Fruit fly (Drosophila melanogaster) whole organism, embryonic: ENCODE results near the gene CG13022.
A peak's percentile ranks its signal among the peaks of the same experiment; 100 is the strongest.

ENCODE experiments used
- CG10209 ChIP-seq: fragments of 200-800 bp; sonication (Bioruptor generic); optimal IDR thresholded peaks from 3 replicates; lab custom pipeline; 2017; ENCODE audit warnings: missing biosample characterization, mild to moderate bottlenecking, missing genetic modification characterization, missing genetic modification reagents
- CG10979 ChIP-seq: fragments of 200-800 bp; sonication (Bioruptor generic); optimal IDR thresholded peaks from 2 replicates; lab custom pipeline; 2018; ENCODE audit warnings: missing biosample characterization, mild to moderate bottlenecking, missing genetic modification characterization, moderate library complexity
- CG1233 ChIP-seq: fragments of 200-800 bp; sonication (Bioruptor generic); optimal IDR thresholded peaks from 4 replicates; lab custom pipeline; 2018; ENCODE audit warnings: missing biosample characterization, mild to moderate bottlenecking, missing genetic modification characterization
- CG12391 ChIP-seq: fragments of 200-800 bp; sonication (Bioruptor generic); optimal IDR thresholded peaks from 3 replicates; lab custom pipeline; 2018; ENCODE audit warnings: missing biosample characterization, mild to moderate bottlenecking, missing genetic modification characterization, moderate library complexity
- CG13123 ChIP-seq: fragments of 200-800 bp; sonication (Bioruptor generic); optimal IDR thresholded peaks from 2 replicates; lab custom pipeline; 2016; ENCODE audit warnings: missing biosample characterization, missing genetic modification characterization
- CG17361 ChIP-seq: fragments of 200-800 bp; sonication (Bioruptor generic); IDR thresholded peaks from 3 replicates; pipeline ENCODE4 v1.3.6; 2022; ENCODE audit warnings: missing biosample characterization, missing genetic modification characterization
- CG17385 ChIP-seq: fragments of 200-800 bp; sonication (Bioruptor generic); optimal IDR thresholded peaks from 3 replicates; lab custom pipeline; 2018; ENCODE audit warnings: missing biosample characterization, mild to moderate bottlenecking, missing genetic modification characterization
- CG17912 ChIP-seq: fragments of 200-800 bp; sonication (Bioruptor generic); optimal IDR thresholded peaks from 2 replicates; lab custom pipeline; 2018; ENCODE audit warnings: missing biosample characterization, mild to moderate bottlenecking, missing genetic modification characterization
- CG18262 ChIP-seq: fragments of 200-800 bp; optimal IDR thresholded peaks from 3 replicates; lab custom pipeline; 2019; ENCODE audit warnings: missing biosample characterization, mild to moderate bottlenecking, missing genetic modification characterization, moderate library complexity
- CG2120 ChIP-seq: fragments of 200-800 bp; sonication (Bioruptor generic); optimal IDR thresholded peaks from 3 replicates; lab custom pipeline; 2016; ENCODE audit warnings: missing biosample characterization, missing genetic modification characterization
- CG2678 ChIP-seq: fragments of 200-800 bp; sonication (Bioruptor generic); optimal IDR thresholded peaks from 3 replicates; lab custom pipeline; 2019; ENCODE audit warnings: missing biosample characterization, mild to moderate bottlenecking, missing genetic modification characterization, moderate library complexity
- CG33557 ChIP-seq: fragments of 200-800 bp; sonication (Bioruptor generic); optimal IDR thresholded peaks from 2 replicates; lab custom pipeline; 2019; ENCODE audit warnings: missing biosample characterization, mild to moderate bottlenecking, missing genetic modification characterization, moderate library complexity
- CG7357 ChIP-seq: fragments of 200-800 bp; sonication (Bioruptor generic); IDR thresholded peaks from 3 replicates; pipeline ENCODE4 v1.3.6; 2022; ENCODE audit warnings: missing biosample characterization, missing genetic modification characterization
- CG7556 ChIP-seq: fragments of 200-800 bp; sonication (Bioruptor generic); optimal IDR thresholded peaks from 2 replicates; lab custom pipeline; 2017; ENCODE audit warnings: missing biosample characterization, mild to moderate bottlenecking, missing genetic modification characterization
- CG7839 ChIP-seq: fragments of 200-800 bp; sonication (Bioruptor generic); optimal IDR thresholded peaks from 3 replicates; lab custom pipeline; 2018; ENCODE audit warnings: missing biosample characterization, mild to moderate bottlenecking, missing genetic modification characterization, moderate library complexity
- CG8924 ChIP-seq: fragments of 200-800 bp; optimal IDR thresholded peaks from 3 replicates; lab custom pipeline; 2019; ENCODE audit warnings: missing biosample characterization, mild to moderate bottlenecking, missing genetic modification characterization, moderate library complexity
- CG9727 ChIP-seq: fragments of 200-800 bp; sonication (Bioruptor generic); optimal IDR thresholded peaks from 3 replicates; lab custom pipeline; 2017; ENCODE audit warnings: missing biosample characterization, mild to moderate bottlenecking, missing genetic modification characterization
- CG9932 ChIP-seq: fragments of 200-800 bp; sonication (Bioruptor generic); IDR thresholded peaks from 2 replicates; pipeline ENCODE4 v1.3.6; 2022; ENCODE audit warnings: missing biosample characterization, missing genetic modification characterization
- CoRest ChIP-seq: fragments of 200-800 bp; sonication (Bioruptor generic); optimal IDR thresholded peaks from 3 replicates; lab custom pipeline; 2018; ENCODE audit warnings: missing biosample characterization, mild to moderate bottlenecking, missing genetic modification characterization, moderate library complexity
- D ChIP-seq, 2 experiments: fragments of 200-800 bp in 1 of 2; fragments of >200 bp in 1 of 2; sonication (Bioruptor generic) in 1 of 2; optimal IDR thresholded peaks; 2 replicates in 1 of 2; 3 replicates in 1 of 2; lab custom pipeline; 2017; ENCODE audit warnings: mild to moderate bottlenecking in 1 of 2, missing biosample characterization in 1 of 2, missing genetic modification characterization in 1 of 2, missing genetic modification reagents in 1 of 2
- Dp ChIP-seq: fragments of 200-800 bp; sonication (Bioruptor generic); optimal IDR thresholded peaks from 2 replicates; lab custom pipeline; 2018; ENCODE audit warnings: missing biosample characterization, mild to moderate bottlenecking, missing genetic modification characterization, moderate library complexity
- Eip74EF ChIP-seq, 2 experiments: fragments of 200-800 bp in 1 of 2; fragments of >200 bp in 1 of 2; sonication (Bioruptor generic) in 1 of 2; optimal IDR thresholded peaks; 2 replicates each; lab custom pipeline; 2017 to 2019; ENCODE audit warnings: missing biosample characterization in 2 of 2, missing genetic modification characterization in 2 of 2, mild to moderate bottlenecking in 1 of 2, moderate library complexity in 1 of 2
- Ets65A ChIP-seq: fragments of 200-800 bp; sonication (Bioruptor generic); peaks from one replicate; lab custom pipeline; 2016; ENCODE audit warnings: missing biosample characterization, missing genetic modification characterization
- Hr78 ChIP-seq, 2 experiments: fragments of 200-800 bp in 1 of 2; fragments of >200 bp in 1 of 2; sonication (Bioruptor generic) in 1 of 2; optimal IDR thresholded peaks; 2 replicates each; lab custom pipeline; 2017 to 2019; ENCODE audit warnings: missing biosample characterization in 2 of 2, missing genetic modification characterization in 2 of 2, mild to moderate bottlenecking in 1 of 2, moderate library complexity in 1 of 2
- MTF-1 ChIP-seq: fragments of 200-800 bp; sonication (Bioruptor generic); optimal IDR thresholded peaks from 2 replicates; lab custom pipeline; 2018; ENCODE audit warnings: missing biosample characterization, mild to moderate bottlenecking, missing genetic modification characterization, borderline replicate concordance
- Myb ChIP-seq: fragments of 200-800 bp; sonication (Bioruptor generic); optimal IDR thresholded peaks from 2 replicates; lab custom pipeline; 2016; ENCODE audit warnings: missing biosample characterization, missing genetic modification characterization
- NfI ChIP-seq: fragments of 200-800 bp; sonication (Bioruptor generic); optimal IDR thresholded peaks from 3 replicates; lab custom pipeline; 2018; ENCODE audit warnings: missing biosample characterization, mild to moderate bottlenecking, missing genetic modification characterization, moderate library complexity
- Optix ChIP-seq: fragments of 200-800 bp; sonication (Bioruptor generic); IDR thresholded peaks from 3 replicates; pipeline ENCODE4 v1.3.6; 2022; ENCODE audit warnings: missing biosample characterization, missing genetic modification characterization
- Sox102F ChIP-seq: fragments of 200-800 bp; sonication (Bioruptor generic); optimal IDR thresholded peaks from 2 replicates; lab custom pipeline; 2018; ENCODE audit warnings: missing biosample characterization, mild to moderate bottlenecking, missing genetic modification characterization, moderate library complexity
- Trl ChIP-seq, 3 experiments: fragments of >200 bp in 2 of 3; fragments of 200-800 bp in 1 of 3; sonication (Bioruptor generic) in 1 of 3; optimal IDR thresholded peaks; 2 replicates in 1 of 3; 3 replicates in 2 of 3; lab custom pipeline; 2016 to 2017; ENCODE audit warnings: missing biosample characterization in 1 of 3, missing genetic modification characterization in 1 of 3
- Xbp1 ChIP-seq: fragments of 200-800 bp; sonication (Bioruptor generic); optimal IDR thresholded peaks from 3 replicates; lab custom pipeline; 2016; ENCODE audit warnings: missing biosample characterization, mild to moderate bottlenecking, missing genetic modification characterization
- az2 ChIP-seq: fragments of 200-800 bp; sonication (Bioruptor generic); optimal IDR thresholded peaks from 3 replicates; lab custom pipeline; 2016; ENCODE audit warnings: missing biosample characterization, missing genetic modification characterization
- bab2 ChIP-seq: fragments of 200-800 bp; sonication (Bioruptor generic); optimal IDR thresholded peaks from 2 replicates; lab custom pipeline; 2016; ENCODE audit warnings: missing biosample characterization, missing genetic modification characterization
- chif ChIP-seq, 2 experiments: fragments of 200-800 bp; sonication (Bioruptor generic); optimal IDR thresholded peaks; 3 replicates each; lab custom pipeline; 2016; ENCODE audit warnings: missing biosample characterization in 2 of 2, missing genetic modification characterization in 2 of 2
- dmrt11E ChIP-seq: fragments of 200-800 bp; sonication (Bioruptor generic); optimal IDR thresholded peaks from 3 replicates; lab custom pipeline; 2018; ENCODE audit warnings: missing biosample characterization, mild to moderate bottlenecking, missing genetic modification characterization, moderate library complexity
- dmrt99B ChIP-seq: fragments of 200-800 bp; sonication (Bioruptor generic); optimal IDR thresholded peaks from 2 replicates; lab custom pipeline; 2018; ENCODE audit warnings: missing biosample characterization, mild to moderate bottlenecking, missing genetic modification characterization, moderate library complexity
- dpn ChIP-seq, 2 experiments: fragments of 200-800 bp; sonication (Bioruptor generic); optimal IDR thresholded peaks; 3 replicates each; lab custom pipeline; 2016; ENCODE audit warnings: missing biosample characterization in 2 of 2, missing genetic modification characterization in 2 of 2
- esg ChIP-seq: fragments of 200-800 bp; sonication (Bioruptor generic); conservative IDR thresholded peaks from 2 replicates; pipeline ENCODE4 v1.3.6; 2022; ENCODE audit warnings: missing biosample characterization, missing genetic modification characterization
- gem ChIP-seq: fragments of 200-800 bp; sonication (Bioruptor generic); optimal IDR thresholded peaks from 2 replicates; lab custom pipeline; 2019; ENCODE audit warnings: missing biosample characterization, mild to moderate bottlenecking, missing genetic modification characterization, moderate library complexity
- nmo ChIP-seq: fragments of 200-800 bp; sonication (Bioruptor generic); optimal IDR thresholded peaks from 2 replicates; lab custom pipeline; 2018; ENCODE audit warnings: missing biosample characterization, mild to moderate bottlenecking, missing genetic modification characterization, moderate library complexity
- org-1 ChIP-seq: fragments of 200-800 bp; sonication (Bioruptor generic); optimal IDR thresholded peaks from 2 replicates; lab custom pipeline; 2017; ENCODE audit warnings: missing biosample characterization, missing genetic modification characterization
- pros ChIP-seq: fragments of 200-800 bp; sonication (Bioruptor generic); optimal IDR thresholded peaks from 3 replicates; lab custom pipeline; 2019; ENCODE audit warnings: missing biosample characterization, mild to moderate bottlenecking, missing genetic modification characterization, moderate library complexity
- salm ChIP-seq: fragments of 200-800 bp; sonication (Bioruptor generic); optimal IDR thresholded peaks from 2 replicates; lab custom pipeline; 2018; ENCODE audit warnings: missing biosample characterization, mild to moderate bottlenecking, missing genetic modification characterization
- scrt ChIP-seq: fragments of 200-800 bp; sonication (Bioruptor generic); optimal IDR thresholded peaks from 2 replicates; lab custom pipeline; 2018; ENCODE audit warnings: missing biosample characterization, mild to moderate bottlenecking, missing genetic modification characterization, moderate library complexity
- sens ChIP-seq: fragments of 200-800 bp; sonication (Bioruptor generic); peaks from one replicate; lab custom pipeline; 2016; ENCODE audit warnings: missing biosample characterization, missing genetic modification characterization
- slbo ChIP-seq: fragments of 200-800 bp; sonication (Bioruptor generic); IDR thresholded peaks from 2 replicates; pipeline ENCODE4 v1.3.6; 2022; ENCODE audit warnings: missing biosample characterization, missing genetic modification characterization
- unpg ChIP-seq: fragments of 200-800 bp; sonication (Bioruptor generic); optimal IDR thresholded peaks from 3 replicates; lab custom pipeline; 2018; ENCODE audit warnings: missing biosample characterization, mild to moderate bottlenecking, missing genetic modification characterization, moderate library complexity
- wor ChIP-seq: fragments of 200-800 bp; sonication (Bioruptor generic); IDR thresholded peaks from 2 replicates; pipeline ENCODE4 v1.3.6; 2022; ENCODE audit warnings: missing biosample characterization, missing genetic modification characterization

CG13022 gene

DNA sequence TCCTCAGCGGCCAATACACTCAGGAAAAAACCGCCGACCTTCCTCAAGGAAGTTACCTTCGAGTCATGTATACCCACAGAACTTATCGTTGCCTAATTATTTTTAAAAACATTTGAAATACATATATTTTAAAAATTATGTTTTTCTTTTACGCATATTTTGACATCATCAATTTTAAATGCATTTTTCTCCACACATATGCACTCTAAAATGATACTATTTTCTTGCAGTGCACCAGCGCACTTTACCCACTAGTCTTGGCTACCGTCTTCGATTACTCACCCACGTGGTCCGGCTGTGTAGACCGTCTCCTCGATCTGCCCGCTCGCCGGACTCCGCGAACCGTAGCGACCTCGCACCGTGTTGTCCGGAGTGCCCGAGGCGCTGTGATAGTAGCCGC lies 2.6 kb upstream of the CG13022 start (continued):
- TF ChIP-seq chif (GFP tag; optimal IDR thresholded peaks at IDR 0.05; lab: Kevin White, UChicago) (peak in 1 of 2 experiments; percentile 55), CG2120 (GFP tag; lab: Kevin White, UChicago) (peak; percentile 13), unpg (GFP tag; lab: Kevin White, UChicago) (peak; percentile 40), CG17912 (no peak), CG7839 (peak; percentile 42), NfI (GFP tag; lab: Kevin White, UChicago) (no peak), CG17385 (peak; percentile 6), pros (GFP tag; lab: Kevin White, UChicago) (no peak), CG7357 (GFP tag; lab: Robert Waterston, UW) (no peak), MTF-1 (no peak), CG10209 (GFP tag; lab: Kevin White, UChicago) (peak; percentile 25), bab2 (GFP tag; lab: Kevin White, UChicago) (peak; percentile 29), CG9932 (GFP tag; lab: Robert Waterston, UW) (peak; percentile 38), Xbp1 (GFP tag; lab: Kevin White, UChicago) (peak; percentile 18), CG10979 (tag; lab: Kevin White, UChicago) (peak; percentile 37), D (optimal IDR thresholded peaks at IDR 0.05; lab: Kevin White, UChicago) (no peak), D (GFP tag; optimal IDR thresholded peaks at IDR 0.05; lab: Kevin White, UChicago) (no peak), CG8924 (tag; lab: Kevin White, UChicago) (no peak), CoRest (tag; lab: Kevin White, UChicago) (peak; percentile 41), org-1 (peak; percentile 15), esg (GFP tag; lab: Robert Waterston, UW) (peak; percentile 21; the same call in 1 of the 2 replicates), CG13123 (no peak), CG33557 (peak; percentile 21), Trl (optimal IDR thresholded peaks at IDR 0.05; lab: Kevin White, UChicago) (no peak), Trl (GFP tag; optimal IDR thresholded peaks at IDR 0.05; lab: Kevin White, UChicago) (no peak), slbo (GFP tag; lab: Robert Waterston, UW) (peak; percentile 21; the same call in 1 of the 2 replicates), sens (peak; percentile 31), CG18262 (tag; lab: Kevin White, UChicago) (peak; percentile 29), Sox102F (GFP tag; lab: Kevin White, UChicago) (peak; percentile 3), CG12391 (tag; lab: Kevin White, UChicago) (peak; percentile 21), CG7556 (peak; percentile 28), gem (peak; percentile 60), Eip74EF (GFP tag; optimal IDR thresholded peaks at IDR 0.05; lab: Kevin White, UChicago) (peak in 1 of 2 experiments; percentile 27), Dp (GFP tag; lab: Kevin White, UChicago) (no peak), Ets65A (GFP tag; lab: Kevin White, UChicago) (peak; percentile 91), salm (tag; lab: Kevin White, UChicago) (no peak), CG2678 (tag; lab: Kevin White, UChicago) (peak; percentile 50), az2 (peak; percentile 13), Myb (peak; percentile 6), nmo (GFP tag; lab: Kevin White, UChicago) (peak; percentile 48), dpn (GFP tag; optimal IDR thresholded peaks at IDR 0.05; lab: Kevin White, UChicago) (peak in 1 of 2 experiments; percentile 11), wor (GFP tag; lab: Robert Waterston, UW) (0 out of 2 replicates have a peak, but pooled peaks have one; percentile 20), dmrt99B (tag; lab: Kevin White, UChicago) (peak; percentile 28), CG17361 (GFP tag; lab: Robert Waterston, UW) (0 out of 3 replicates have a peak, but pooled peaks have one; percentile 23), CG9727 (peak; percentile 21), Hr78 (GFP tag; optimal IDR thresholded peaks at IDR 0.05; lab: Kevin White, UChicago) (peak in 1 of 2 experiments; percentile 54), dmrt11E (peak; percentile 43), Optix (GFP tag; lab: Robert Waterston, UW) (0 out of 3 replicates have a peak, but pooled peaks have one; percentile 8), scrt (GFP tag; lab: Kevin White, UChicago) (no peak), CG1233 (GFP tag; lab: Kevin White, UChicago) (peak; percentile 39)
- TF ChIP-seq, all 482 proteins: peak for 59
